Worm (Caenorhabditis elegans): Measurements from ENCODE around the gene rsu-1.

The rsu-1 gene

ce11 chrIII:3426741-3427140 is 45.1 kb upstream of the rsu-1 start:
- TF ChIP-seq Y22D7AL.16 (tag; optimal IDR thresholded peaks at IDR 0.05) (no peak), pha-4 (tag; optimal IDR thresholded peaks at IDR 0.05) (no peak), nfya-1 (tag; optimal IDR thresholded peaks at IDR 0.05) (no peak), ceh-48 (tag; optimal IDR thresholded peaks at IDR 0.05) (no peak), fkh-10 (GFP tag; optimal IDR thresholded peaks at IDR 0.05) (no peak), nhr-11 (tag; optimal IDR thresholded peaks at IDR 0.05) (no peak), odd-2 (tag; optimal IDR thresholded peaks at IDR 0.05) (no peak), hlh-15 (tag; optimal IDR thresholded peaks at IDR 0.05) (no peak), pat-9 (tag; optimal IDR thresholded peaks at IDR 0.05) (no peak), ceh-34 (tag; optimal IDR thresholded peaks at IDR 0.05) (no peak), fax-1 (tag; optimal IDR thresholded peaks at IDR 0.05) (no peak), sox-2 (GFP tag; IDR thresholded peaks at IDR 0.05) (no peak), nhr-232 (tag; optimal IDR thresholded peaks at IDR 0.05) (no peak), ceh-31 (tag; optimal IDR thresholded peaks at IDR 0.05) (no peak), sdc-2 (tag; optimal IDR thresholded peaks at IDR 0.05) (no peak), unc-86 (tag; optimal IDR thresholded peaks at IDR 0.05) (no peak)

DNA sequence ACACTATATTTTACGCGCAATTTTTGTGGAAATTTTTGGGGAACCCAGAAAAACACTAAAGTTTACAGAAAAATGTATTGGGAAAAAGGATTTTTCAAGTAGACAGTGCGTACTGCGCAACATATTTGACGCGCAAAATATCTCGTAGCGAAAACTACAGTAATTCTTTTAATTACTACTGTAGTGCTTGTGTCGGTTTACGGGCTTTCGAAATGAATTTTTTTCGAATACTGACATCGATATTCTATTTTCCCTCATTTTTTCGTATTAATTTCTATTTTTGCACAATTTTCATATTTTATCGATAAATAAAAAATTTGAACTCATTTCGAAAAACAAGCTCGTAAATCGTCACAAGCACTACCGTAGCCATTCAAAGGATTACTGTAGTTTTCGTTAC is 43.2 kb upstream of the rsu-1 start:
- TF ChIP-seq sox-4 (tag; optimal IDR thresholded peaks at IDR 0.05) (no peak), madf-2 (tag; optimal IDR thresholded peaks at IDR 0.05) (no peak), unc-55 (GFP tag; optimal IDR thresholded peaks at IDR 0.05) (no peak), ceh-6 (GFP tag; optimal IDR thresholded peaks at IDR 0.05) (no peak), ceh-48 (tag; optimal IDR thresholded peaks at IDR 0.05) (no peak), fkh-10 (GFP tag; optimal IDR thresholded peaks at IDR 0.05) (no peak), hlh-6 (tag; optimal IDR thresholded peaks at IDR 0.05) (no peak), syd-9 (tag; optimal IDR thresholded peaks at IDR 0.05) (no peak), nfya-1 (tag; optimal IDR thresholded peaks at IDR 0.05) (no peak), sdc-2 (tag; optimal IDR thresholded peaks at IDR 0.05) (no peak), pat-9 (tag; optimal IDR thresholded peaks at IDR 0.05) (no peak), mec-3 (tag; optimal IDR thresholded peaks at IDR 0.05; ENCODE audit: borderline replicate concordance) (no peak), dve-1 (tag; optimal IDR thresholded peaks at IDR 0.05) (no peak), ref-2 (tag; optimal IDR thresholded peaks at IDR 0.05) (no peak), hlh-15 (tag; optimal IDR thresholded peaks at IDR 0.05) (no peak), lim-6 (tag; optimal IDR thresholded peaks at IDR 0.05) (no peak), nhr-232 (tag; optimal IDR thresholded peaks at IDR 0.05) (no peak), F13H6.1 (tag; optimal IDR thresholded peaks at IDR 0.05) (no peak), unc-3 (GFP tag; conservative IDR thresholded peaks at IDR 0.05) (no peak), unc-3 (tag; optimal IDR thresholded peaks at IDR 0.05) (no peak), C08G9.2 (tag; optimal IDR thresholded peaks at IDR 0.05) (no peak)

DNA sequence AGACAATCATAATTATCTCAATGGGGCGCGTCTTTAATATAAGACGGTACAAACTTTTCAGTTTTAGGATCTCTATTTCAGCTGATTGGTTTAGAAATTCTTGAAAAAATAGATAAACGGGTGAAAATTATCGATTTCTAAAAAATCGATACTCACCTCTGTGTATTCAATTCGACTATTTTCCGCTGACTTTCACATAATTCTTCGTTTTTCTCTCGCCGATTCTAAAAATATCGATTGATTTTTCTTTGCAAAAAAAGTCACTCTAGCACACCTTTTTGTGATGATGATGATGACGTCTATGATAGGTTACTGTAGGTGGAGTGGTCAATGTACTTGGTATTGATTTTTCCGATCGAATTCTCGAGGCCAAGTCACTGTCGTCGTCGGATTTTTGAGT is 42.0 kb upstream of the rsu-1 start:
- TF ChIP-seq pqm-1 (tag; optimal IDR thresholded peaks at IDR 0.05) (no peak), syd-9 (tag; optimal IDR thresholded peaks at IDR 0.05) (no peak), F13H6.1 (tag; optimal IDR thresholded peaks at IDR 0.05) (no peak), ref-2 (tag; optimal IDR thresholded peaks at IDR 0.05) (no peak), hlh-30 (tag; optimal IDR thresholded peaks at IDR 0.05; ENCODE audit: insufficient read depth) (no peak), pag-3 (tag; optimal IDR thresholded peaks at IDR 0.05; ENCODE audit: borderline replicate concordance) (no peak), sox-4 (tag; optimal IDR thresholded peaks at IDR 0.05) (no peak), lin-11 (tag; optimal IDR thresholded peaks at IDR 0.05) (no peak), mec-3 (tag; optimal IDR thresholded peaks at IDR 0.05; ENCODE audit: borderline replicate concordance) (no peak), ceh-6 (GFP tag; optimal IDR thresholded peaks at IDR 0.05) (no peak), hlh-13 (GFP tag; optimal IDR thresholded peaks at IDR 0.05) (no peak), madf-2 (tag; optimal IDR thresholded peaks at IDR 0.05) (no peak), ama-1 (optimal IDR thresholded peaks at IDR 0.05) (no peak), pha-2 (tag; optimal IDR thresholded peaks at IDR 0.05) (no peak), gmeb-2 (tag; optimal IDR thresholded peaks at IDR 0.05) (no peak), ceh-31 (tag; optimal IDR thresholded peaks at IDR 0.05) (no peak)

All from whole organism, late embryonic.